Fruit fly (Drosophila melanogaster) whole organism, pupa: ENCODE measurements around the gene per.
A peak's percentile ranks its signal among the peaks of the same experiment; 100 is the strongest.

Experiments used
- CG15710 ChIP-seq: fragments of 200-800 bp; sonication (Bioruptor generic); optimal IDR thresholded peaks from 2 replicates; lab custom pipeline; 2018; ENCODE audit warnings: missing biosample characterization, mild to moderate bottlenecking, missing genetic modification characterization, moderate library complexity
- CG17806 ChIP-seq: fragments of 200-800 bp; sonication (Bioruptor generic); optimal IDR thresholded peaks from 2 replicates; lab custom pipeline; 2018; ENCODE audit warnings: missing biosample characterization, mild to moderate bottlenecking, missing genetic modification characterization, moderate library complexity
- CG34367 ChIP-seq: fragments of 200-800 bp; sonication (Bioruptor generic); optimal IDR thresholded peaks from 2 replicates; lab custom pipeline; 2018; ENCODE audit warnings: missing biosample characterization, mild to moderate bottlenecking, missing genetic modification characterization
- CG4496 ChIP-seq: fragments of 200-800 bp; sonication (Bioruptor generic); IDR thresholded peaks from 3 replicates; pipeline ENCODE4 v1.3.6; 2022; ENCODE audit warnings: missing biosample characterization, missing genetic modification characterization
- D1 ChIP-seq: fragments of 200-800 bp; sonication (Bioruptor generic); optimal IDR thresholded peaks from 2 replicates; lab custom pipeline; 2018; ENCODE audit warnings: missing biosample characterization, mild to moderate bottlenecking, missing genetic modification characterization, moderate library complexity
- Ets98B ChIP-seq: fragments of 200-800 bp; sonication (Bioruptor generic); IDR thresholded peaks from 2 replicates; pipeline ENCODE4 v1.3.6; 2022; ENCODE audit warnings: missing biosample characterization, missing genetic modification characterization
- Pif1A ChIP-seq: fragments of 200-800 bp; sonication (Bioruptor generic); optimal IDR thresholded peaks from 3 replicates; lab custom pipeline; 2016; ENCODE audit warnings: missing biosample characterization, missing genetic modification characterization

dm6 chrX:2648959-2649358, 36.4 kb upstream of the per start:
- TF ChIP-seq CG17806 (tag; lab: Kevin White, UChicago) (no peak), CG34367 (tag; lab: Kevin White, UChicago) (no peak), CG4496 (GFP tag; lab: Robert Waterston, UW) (no peak), D1 (tag; lab: Kevin White, UChicago) (no peak), Pif1A (GFP tag; lab: Kevin White, UChicago) (peak; percentile 10), Ets98B (GFP tag; lab: Robert Waterston, UW) (no peak), CG15710 (tag; lab: Kevin White, UChicago) (no peak)
